Fruit fly (Drosophila melanogaster) whole organism, adult: ENCODE results near the gene CG15042.
A peak's percentile ranks its signal among the peaks of the same experiment; 100 is the strongest.

Experiments used
- CG1620 ChIP-seq: fragments of 200-800 bp; sonication (Bioruptor generic); optimal IDR thresholded peaks from 2 replicates; lab custom pipeline; 2016; ENCODE audit warnings: missing biosample characterization, missing genetic modification characterization
- Mnt ChIP-seq: fragments of 200-800 bp; sonication (Bioruptor generic); optimal IDR thresholded peaks from 2 replicates; lab custom pipeline; 2016; ENCODE audit warnings: missing biosample characterization, mild to moderate bottlenecking, missing genetic modification characterization
- bab1 ChIP-seq: fragments of 200-800 bp; sonication (Bioruptor generic); optimal IDR thresholded peaks from 3 replicates; lab custom pipeline; 2019; ENCODE audit warnings: missing biosample characterization, mild to moderate bottlenecking, missing genetic modification characterization, moderate library complexity
- cic ChIP-seq: fragments of 200-800 bp; sonication (Bioruptor generic); optimal IDR thresholded peaks from 2 replicates; lab custom pipeline; 2017; ENCODE audit warnings: missing biosample characterization, mild to moderate bottlenecking, missing genetic modification characterization, moderate library complexity
- cnc ChIP-seq, 2 experiments: fragments of >200 bp; optimal IDR thresholded peaks; 2 replicates each; lab custom pipeline; 2017
- toe ChIP-seq: fragments of 200-800 bp; sonication (Bioruptor generic); optimal IDR thresholded peaks from 2 replicates; lab custom pipeline; 2016; ENCODE audit warnings: missing biosample characterization, missing genetic modification characterization

DNA sequence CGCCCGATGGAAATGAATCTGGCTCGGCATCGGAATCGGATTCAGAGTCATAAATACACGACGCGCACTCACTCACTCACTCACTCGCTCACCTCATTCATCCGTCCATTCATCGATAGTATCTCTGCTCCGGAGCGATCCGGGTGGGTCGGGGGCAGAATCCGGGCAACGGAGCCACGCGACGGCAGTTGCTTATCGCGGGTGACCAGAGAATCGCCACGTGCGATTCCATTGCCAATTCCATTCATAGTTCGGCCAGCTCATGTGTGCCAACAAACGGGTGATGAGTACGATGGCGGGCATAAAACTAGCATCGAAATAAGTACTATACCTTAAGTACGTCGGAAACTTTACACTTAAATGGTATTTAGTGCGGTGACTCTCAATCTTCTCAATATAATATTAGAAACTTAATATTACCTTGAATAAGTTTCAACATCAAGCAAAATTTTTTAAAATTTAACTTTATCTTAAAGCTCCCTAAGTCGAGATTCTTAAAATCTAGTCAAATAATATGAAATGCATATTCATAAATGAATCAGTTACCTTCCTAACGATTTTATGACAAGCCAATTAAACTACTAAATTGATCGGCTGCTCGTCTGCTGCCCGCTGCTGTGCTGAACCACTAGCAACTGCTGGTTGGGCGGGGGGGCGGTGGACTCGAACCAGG lies 3.3 kb downstream of the CG15042 start:
- TF ChIP-seq CG1620 (GFP tag; lab: Kevin White, UChicago) (no peak), cnc (optimal IDR thresholded peaks at IDR 0.05; lab: Kevin White, UChicago) (no peak), bab1 (GFP tag; lab: Kevin White, UChicago) (no peak), toe (GFP tag; lab: Kevin White, UChicago) (no peak), cic (GFP tag; lab: Kevin White, UChicago) (peak; percentile 87), Mnt (peak; percentile 31)
